Fruit fly (Drosophila melanogaster) whole organism, embryonic: ENCODE data around the gene bwa.

ENCODE experiments used
- Abd-B ChIP-seq: fragments of 200-800 bp; sonication (Bioruptor generic); optimal IDR thresholded peaks from 2 replicates; lab custom pipeline; 2018; ENCODE audit warnings: missing biosample characterization, mild to moderate bottlenecking, missing genetic modification characterization, moderate library complexity
- B-H2 ChIP-seq: fragments of 200-800 bp; sonication (Bioruptor generic); optimal IDR thresholded peaks from 2 replicates; lab custom pipeline; 2018; ENCODE audit warnings: missing biosample characterization, mild to moderate bottlenecking, missing genetic modification characterization
- CG10543 ChIP-seq: fragments of 200-800 bp; sonication (Bioruptor generic); optimal IDR thresholded peaks from 3 replicates; lab custom pipeline; 2017; ENCODE audit warnings: missing biosample characterization, mild to moderate bottlenecking, missing genetic modification characterization, moderate library complexity
- CG10654 ChIP-seq: fragments of 200-800 bp; sonication (Bioruptor generic); optimal IDR thresholded peaks from 2 replicates; lab custom pipeline; 2016; ENCODE audit warnings: missing biosample characterization, missing genetic modification characterization
- CG11560 ChIP-seq: fragments of 200-800 bp; sonication (Bioruptor generic); IDR thresholded peaks from 3 replicates; pipeline ENCODE4 v1.3.6; 2022; ENCODE audit warnings: missing biosample characterization, missing genetic modification characterization
- CG13296 ChIP-seq: fragments of 200-800 bp; sonication (Bioruptor generic); optimal IDR thresholded peaks from 3 replicates; lab custom pipeline; 2018; ENCODE audit warnings: missing biosample characterization, mild to moderate bottlenecking, missing genetic modification characterization
- CG17328 ChIP-seq: fragments of 200-800 bp; sonication (Bioruptor generic); IDR thresholded peaks from 2 replicates; pipeline ENCODE4 v1.3.6; 2022; ENCODE audit warnings: missing biosample characterization, missing genetic modification characterization
- CG17568 ChIP-seq: fragments of 200-800 bp; sonication (Bioruptor generic); optimal IDR thresholded peaks from 2 replicates; lab custom pipeline; 2018; ENCODE audit warnings: missing biosample characterization, mild to moderate bottlenecking, missing genetic modification characterization, moderate library complexity
- CG17802 ChIP-seq: fragments of 200-800 bp; sonication (Bioruptor generic); optimal IDR thresholded peaks from 2 replicates; lab custom pipeline; 2018; ENCODE audit warnings: missing biosample characterization, mild to moderate bottlenecking, missing genetic modification characterization, moderate library complexity
- CG2116 ChIP-seq: fragments of 200-800 bp; sonication (Bioruptor generic); optimal IDR thresholded peaks from 3 replicates; lab custom pipeline; 2018; ENCODE audit warnings: missing biosample characterization, mild to moderate bottlenecking, missing genetic modification characterization
- CG7271 ChIP-seq: fragments of 200-800 bp; sonication (Bioruptor generic); optimal IDR thresholded peaks from 2 replicates; lab custom pipeline; 2018; ENCODE audit warnings: missing biosample characterization, mild to moderate bottlenecking, missing genetic modification characterization, moderate library complexity
- CG7928 ChIP-seq: fragments of 200-800 bp; sonication (Bioruptor generic); optimal IDR thresholded peaks from 2 replicates; lab custom pipeline; 2017; ENCODE audit warnings: missing biosample characterization, mild to moderate bottlenecking, missing genetic modification characterization
- CG8089 ChIP-seq: fragments of 200-800 bp; sonication (Bioruptor generic); optimal IDR thresholded peaks from 3 replicates; lab custom pipeline; 2016; ENCODE audit warnings: missing biosample characterization, missing genetic modification characterization
- CG8281 ChIP-seq: fragments of 200-800 bp; sonication (Bioruptor generic); optimal IDR thresholded peaks from 2 replicates; lab custom pipeline; 2018; ENCODE audit warnings: missing biosample characterization, mild to moderate bottlenecking, missing genetic modification characterization, moderate library complexity
- CG8359 ChIP-seq: fragments of 200-800 bp; sonication (Bioruptor generic); optimal IDR thresholded peaks from 2 replicates; lab custom pipeline; 2017; ENCODE audit warnings: missing biosample characterization, mild to moderate bottlenecking, missing genetic modification characterization, borderline replicate concordance
- CG8924 ChIP-seq: fragments of 200-800 bp; optimal IDR thresholded peaks from 3 replicates; lab custom pipeline; 2019; ENCODE audit warnings: missing biosample characterization, mild to moderate bottlenecking, missing genetic modification characterization, moderate library complexity
- CG9215 ChIP-seq: fragments of 200-800 bp; sonication (Bioruptor generic); IDR thresholded peaks from 2 replicates; pipeline ENCODE4 v1.3.6; 2022; ENCODE audit warnings: missing biosample characterization, missing genetic modification characterization
- CG9609 ChIP-seq: fragments of 200-800 bp; sonication (Bioruptor generic); optimal IDR thresholded peaks from 3 replicates; lab custom pipeline; 2016; ENCODE audit warnings: missing biosample characterization, missing genetic modification characterization
- D ChIP-seq, 2 experiments: fragments of 200-800 bp in 1 of 2; fragments of >200 bp in 1 of 2; sonication (Bioruptor generic) in 1 of 2; optimal IDR thresholded peaks; 2 replicates in 1 of 2; 3 replicates in 1 of 2; lab custom pipeline; 2017; ENCODE audit warnings: mild to moderate bottlenecking in 1 of 2, missing biosample characterization in 1 of 2, missing genetic modification characterization in 1 of 2, missing genetic modification reagents in 1 of 2
- Drgx ChIP-seq: fragments of 200-800 bp; sonication (Bioruptor generic); IDR thresholded peaks from 2 replicates; pipeline ENCODE4 v1.3.6; 2022; ENCODE audit warnings: missing biosample characterization, missing genetic modification characterization
- ERR ChIP-seq: fragments of 200-800 bp; sonication (Bioruptor generic); optimal IDR thresholded peaks from 2 replicates; lab custom pipeline; 2016; ENCODE audit warnings: missing biosample characterization, missing genetic modification characterization
- Eip74EF ChIP-seq, 2 experiments: fragments of 200-800 bp in 1 of 2; fragments of >200 bp in 1 of 2; sonication (Bioruptor generic) in 1 of 2; optimal IDR thresholded peaks; 2 replicates each; lab custom pipeline; 2017 to 2019; ENCODE audit warnings: missing biosample characterization in 2 of 2, missing genetic modification characterization in 2 of 2, mild to moderate bottlenecking in 1 of 2, moderate library complexity in 1 of 2
- HmgD ChIP-seq: fragments of 200-800 bp; sonication (Bioruptor generic); optimal IDR thresholded peaks from 3 replicates; lab custom pipeline; 2016; ENCODE audit warnings: missing biosample characterization, missing genetic modification characterization
- Hmr ChIP-seq: fragments of 200-800 bp; sonication (Bioruptor generic); optimal IDR thresholded peaks from 3 replicates; lab custom pipeline; 2017; ENCODE audit warnings: mild to moderate bottlenecking, missing biosample characterization, missing genetic modification reagents, missing genetic modification characterization
- Max ChIP-seq: fragments of 200-800 bp; sonication (Bioruptor generic); optimal IDR thresholded peaks from 2 replicates; lab custom pipeline; 2016; ENCODE audit warnings: missing biosample characterization, mild to moderate bottlenecking, missing genetic modification characterization
- NK7.1 ChIP-seq: fragments of 200-800 bp; sonication (Bioruptor generic); optimal IDR thresholded peaks from 3 replicates; lab custom pipeline; 2016; ENCODE audit warnings: missing biosample characterization, missing genetic modification characterization
- NfI ChIP-seq: fragments of 200-800 bp; sonication (Bioruptor generic); optimal IDR thresholded peaks from 3 replicates; lab custom pipeline; 2018; ENCODE audit warnings: missing biosample characterization, mild to moderate bottlenecking, missing genetic modification characterization, moderate library complexity
- Ravus ChIP-seq: fragments of 200-800 bp; sonication (Bioruptor generic); IDR thresholded peaks from 2 replicates; pipeline ENCODE4 v1.3.6; 2022; ENCODE audit warnings: missing biosample characterization, missing genetic modification characterization
- Stat92E ChIP-seq, 3 experiments: fragments of >200 bp in 2 of 3; fragments of 200-800 bp in 1 of 3; sonication (Bioruptor generic) in 1 of 3; optimal IDR thresholded peaks; 2 replicates each; lab custom pipeline; 2017 to 2019; ENCODE audit warnings: missing biosample characterization in 3 of 3, missing genetic modification characterization in 3 of 3, mild to moderate bottlenecking in 1 of 3, moderate library complexity in 1 of 3
- Usf ChIP-seq: fragments of 200-800 bp; sonication (Bioruptor generic); optimal IDR thresholded peaks from 2 replicates; lab custom pipeline; 2017; ENCODE audit warnings: missing genotype, missing biosample characterization, missing genetic modification characterization
- Vsx1 ChIP-seq: fragments of 200-800 bp; sonication (Bioruptor generic); optimal IDR thresholded peaks from 2 replicates; lab custom pipeline; 2017; ENCODE audit warnings: missing biosample characterization, mild to moderate bottlenecking, missing genetic modification characterization, missing genetic modification reagents
- az2 ChIP-seq: fragments of 200-800 bp; sonication (Bioruptor generic); optimal IDR thresholded peaks from 3 replicates; lab custom pipeline; 2016; ENCODE audit warnings: missing biosample characterization, missing genetic modification characterization
- cg ChIP-seq: fragments of 200-800 bp; sonication (Bioruptor generic); optimal IDR thresholded peaks from 3 replicates; lab custom pipeline; 2019; ENCODE audit warnings: missing biosample characterization, mild to moderate bottlenecking, missing genetic modification characterization, moderate library complexity
- dimm ChIP-seq: fragments of 200-800 bp; sonication (Bioruptor generic); IDR thresholded peaks from 2 replicates; pipeline ENCODE4 v1.3.6; 2022; ENCODE audit warnings: missing biosample characterization, missing genetic modification characterization
- dm ChIP-seq: fragments of 200-800 bp; sonication (Bioruptor generic); optimal IDR thresholded peaks from 3 replicates; lab custom pipeline; 2016; ENCODE audit warnings: missing biosample characterization, missing genetic modification characterization
- dmrt11E ChIP-seq: fragments of 200-800 bp; sonication (Bioruptor generic); optimal IDR thresholded peaks from 3 replicates; lab custom pipeline; 2018; ENCODE audit warnings: missing biosample characterization, mild to moderate bottlenecking, missing genetic modification characterization, moderate library complexity
- dpn ChIP-seq, 2 experiments: fragments of 200-800 bp; sonication (Bioruptor generic); optimal IDR thresholded peaks; 3 replicates each; lab custom pipeline; 2016; ENCODE audit warnings: missing biosample characterization in 2 of 2, missing genetic modification characterization in 2 of 2
- emc ChIP-seq: fragments of 200-800 bp; sonication (Bioruptor generic); optimal IDR thresholded peaks from 2 replicates; lab custom pipeline; 2016; ENCODE audit warnings: missing biosample characterization, missing genetic modification characterization
- fru ChIP-seq: fragments of >200 bp; optimal IDR thresholded peaks from 2 replicates; lab custom pipeline; 2017
- gcm2 ChIP-seq: fragments of 200-800 bp; sonication (Bioruptor generic); optimal IDR thresholded peaks from 2 replicates; lab custom pipeline; 2016; ENCODE audit warnings: missing biosample characterization, missing genetic modification characterization
- insv ChIP-seq, 2 experiments: fragments of 200-800 bp; sonication (Bioruptor generic); optimal IDR thresholded peaks; 3 replicates each; lab custom pipeline; 2016 to 2018; ENCODE audit warnings: missing biosample characterization in 2 of 2, missing genetic modification characterization in 2 of 2
- lbe ChIP-seq: fragments of 200-800 bp; sonication (Bioruptor generic); optimal IDR thresholded peaks from 2 replicates; lab custom pipeline; 2016; ENCODE audit warnings: missing biosample characterization, mild to moderate bottlenecking, missing genetic modification characterization
- lilli ChIP-seq: fragments of 200-800 bp; sonication (Bioruptor generic); optimal IDR thresholded peaks from 3 replicates; lab custom pipeline; 2016; ENCODE audit warnings: missing biosample characterization, missing genetic modification characterization
- psq ChIP-seq: fragments of 200-800 bp; sonication (Bioruptor generic); optimal IDR thresholded peaks from 2 replicates; lab custom pipeline; 2017; ENCODE audit warnings: missing biosample characterization, missing genetic modification characterization
- sens-2 ChIP-seq: fragments of 200-800 bp; sonication (Bioruptor generic); IDR thresholded peaks from 2 replicates; pipeline ENCODE4 v1.3.6; 2022; ENCODE audit warnings: missing biosample characterization, missing genetic modification characterization
- stc ChIP-seq: fragments of 200-800 bp; sonication (Bioruptor generic); IDR thresholded peaks from 2 replicates; pipeline ENCODE4 v1.3.6; 2022; ENCODE audit warnings: missing biosample characterization, missing genetic modification characterization

bwa gene

DNA sequence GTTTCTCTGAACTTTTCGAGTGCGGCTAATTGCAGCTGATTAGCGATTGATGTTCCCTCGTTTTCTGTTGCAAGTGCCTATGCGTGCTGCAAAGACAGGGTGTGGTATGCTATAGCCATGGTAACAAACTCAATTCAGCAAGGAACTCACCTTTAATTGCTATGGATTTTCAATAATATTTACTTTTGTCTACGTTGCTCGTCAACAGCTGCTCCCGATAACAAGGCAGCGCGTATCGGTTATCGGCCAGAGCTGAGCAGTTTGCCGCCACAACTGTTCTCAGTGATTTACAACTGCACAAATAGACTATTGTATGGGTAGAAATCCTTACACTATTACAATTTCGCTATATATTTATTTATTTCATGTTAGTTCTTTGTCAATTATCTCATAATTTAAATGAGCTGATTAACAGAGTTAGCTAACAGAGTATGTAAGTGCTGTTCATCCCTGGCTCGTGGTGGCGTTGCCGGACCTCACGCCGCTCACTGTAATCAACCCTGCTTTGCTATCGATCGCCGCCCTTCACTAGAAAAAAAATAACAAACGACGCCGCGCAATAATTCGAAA lies 9.1 kb downstream of the bwa start, which contains the start of the genes pr and neb (continued):
- TF ChIP-seq Abd-B (GFP tag; lab: Kevin White, UChicago): peak; percentile 61
- TF ChIP-seq az2: peak; percentile 60
- TF ChIP-seq CG8359 (GFP tag; lab: Kevin White, UChicago): no peak
- TF ChIP-seq ERR (GFP tag; lab: Kevin White, UChicago): peak; percentile 45
- TF ChIP-seq lilli (GFP tag; lab: Kevin White, UChicago): peak; percentile 69
- no peak for TF ChIP-seq CG17568 (GFP tag; lab: Kevin White, UChicago)
- peak; percentile 16 for TF ChIP-seq NK7.1 (GFP tag; lab: Kevin White, UChicago)
- no peak for TF ChIP-seq HmgD (GFP tag; lab: Kevin White, UChicago)
- no peak for TF ChIP-seq CG8281 (tag; lab: Kevin White, UChicago)
- peak; percentile 70 for TF ChIP-seq Vsx1
- TF ChIP-seq CG13296 (GFP tag; lab: Kevin White, UChicago): no peak
- no peak for TF ChIP-seq D (optimal IDR thresholded peaks at IDR 0.05; lab: Kevin White, UChicago)
- no peak for TF ChIP-seq D (GFP tag; optimal IDR thresholded peaks at IDR 0.05; lab: Kevin White, UChicago)
- no peak for TF ChIP-seq CG7928 (GFP tag; lab: Kevin White, UChicago)
- TF ChIP-seq Max (GFP tag; lab: Kevin White, UChicago): peak; percentile 64
- TF ChIP-seq dmrt11E (tag; lab: Kevin White, UChicago): peak; percentile 67
- TF ChIP-seq CG10654 (GFP tag; lab: Kevin White, UChicago): peak; percentile 30

DNA sequence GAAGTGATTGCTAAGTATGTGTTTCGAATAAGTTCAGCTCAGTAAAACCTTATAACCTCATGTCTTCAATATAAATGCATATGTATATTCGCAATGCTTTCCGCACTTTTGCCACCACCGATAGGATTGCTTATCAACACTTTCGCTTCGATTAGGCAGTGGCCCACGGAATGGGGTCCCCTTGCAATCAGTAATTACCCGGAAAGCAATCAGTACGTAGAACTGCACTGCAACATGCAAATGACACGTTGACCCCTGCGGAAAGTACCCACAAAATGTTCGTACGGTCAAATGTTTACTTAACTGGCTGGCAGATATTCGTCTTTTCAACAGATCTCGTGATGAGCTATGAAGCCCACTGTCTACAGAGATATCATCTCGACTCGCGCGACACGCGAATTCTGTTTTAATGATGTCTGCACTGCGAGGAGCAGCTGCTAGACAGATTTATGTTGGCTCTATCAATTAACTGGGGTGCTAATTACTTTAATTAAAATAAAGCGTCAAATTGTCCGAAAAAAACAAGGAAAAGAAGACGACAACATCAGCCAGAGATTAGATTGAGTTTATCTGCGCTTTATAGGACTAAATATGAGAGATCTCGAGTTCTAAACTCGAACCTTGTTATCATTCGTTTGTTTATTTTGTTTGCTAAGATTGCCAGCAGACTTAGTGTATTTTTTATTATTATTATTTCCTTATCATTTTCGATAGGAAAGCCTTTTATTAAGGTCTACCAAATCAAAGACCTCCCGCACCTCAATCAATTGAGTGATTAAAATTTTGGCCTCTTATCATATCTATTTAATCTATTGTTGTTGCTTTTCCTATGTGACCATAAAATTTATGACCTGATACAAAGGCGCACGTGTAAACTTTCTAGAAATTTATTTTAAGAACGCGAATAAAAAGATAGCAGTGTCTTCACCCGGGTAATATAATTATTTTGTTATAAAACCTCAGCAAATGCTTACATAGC lies 11.5 kb downstream of the bwa start:
- peak; percentile 65 for TF ChIP-seq CG10543 (GFP tag; lab: Kevin White, UChicago)
- no peak for TF ChIP-seq CG11560 (tag; lab: Robert Waterston, UW)
- no peak for TF ChIP-seq insv (GFP tag; optimal IDR thresholded peaks at IDR 0.05; lab: Kevin White, UChicago)
- no peak for TF ChIP-seq Stat92E (GFP tag; optimal IDR thresholded peaks at IDR 0.05; lab: Kevin White, UChicago)
- no peak for TF ChIP-seq CG2116 (GFP tag; lab: Kevin White, UChicago)
- TF ChIP-seq NfI (GFP tag; lab: Kevin White, UChicago): no peak
- no peak for TF ChIP-seq fru
- no peak for TF ChIP-seq Ravus (GFP tag; lab: Robert Waterston, UW)
- TF ChIP-seq sens-2: peak; percentile 57
- TF ChIP-seq Usf (GFP tag; lab: Kevin White, UChicago): no peak
- TF ChIP-seq B-H2 (GFP tag; lab: Kevin White, UChicago): peak; percentile 23
- peak; percentile 12 for TF ChIP-seq CG8924 (tag; lab: Kevin White, UChicago)
- no peak for TF ChIP-seq CG9215 (GFP tag; lab: Robert Waterston, UW)
- no peak for TF ChIP-seq CG8089 (GFP tag; lab: Kevin White, UChicago)
- TF ChIP-seq Eip74EF (GFP tag; optimal IDR thresholded peaks at IDR 0.05; lab: Kevin White, UChicago): no peak
- no peak for TF ChIP-seq cg (GFP tag; lab: Kevin White, UChicago)
- TF ChIP-seq dm (GFP tag; lab: Kevin White, UChicago): no peak
- TF ChIP-seq CG17328 (GFP tag; lab: Robert Waterston, UW): no peak
- TF ChIP-seq CG17802 (tag; lab: Kevin White, UChicago): no peak
- TF ChIP-seq stc: no peak
- TF ChIP-seq gcm2 (GFP tag; lab: Kevin White, UChicago): no peak
- TF ChIP-seq Drgx: no peak
- TF ChIP-seq emc (GFP tag; lab: Kevin White, UChicago): no peak
- no peak for TF ChIP-seq lbe
- no peak for TF ChIP-seq dpn (GFP tag; optimal IDR thresholded peaks at IDR 0.05; lab: Kevin White, UChicago)
- peak; percentile 16 for TF ChIP-seq Hmr (GFP tag; lab: Kevin White, UChicago)
- peak; percentile 20 for TF ChIP-seq Vsx1
- no peak for TF ChIP-seq CG7271 (tag; lab: Kevin White, UChicago)
- TF ChIP-seq psq (GFP tag; lab: Kevin White, UChicago): no peak
- no peak for TF ChIP-seq CG9609
- TF ChIP-seq dimm: no peak
